Fruit fly (Drosophila melanogaster): ENCODE measurements around the gene CG1409.
A peak's percentile ranks its signal among the peaks of the same experiment; 100 is the strongest.

CG1409 gene

DNA sequence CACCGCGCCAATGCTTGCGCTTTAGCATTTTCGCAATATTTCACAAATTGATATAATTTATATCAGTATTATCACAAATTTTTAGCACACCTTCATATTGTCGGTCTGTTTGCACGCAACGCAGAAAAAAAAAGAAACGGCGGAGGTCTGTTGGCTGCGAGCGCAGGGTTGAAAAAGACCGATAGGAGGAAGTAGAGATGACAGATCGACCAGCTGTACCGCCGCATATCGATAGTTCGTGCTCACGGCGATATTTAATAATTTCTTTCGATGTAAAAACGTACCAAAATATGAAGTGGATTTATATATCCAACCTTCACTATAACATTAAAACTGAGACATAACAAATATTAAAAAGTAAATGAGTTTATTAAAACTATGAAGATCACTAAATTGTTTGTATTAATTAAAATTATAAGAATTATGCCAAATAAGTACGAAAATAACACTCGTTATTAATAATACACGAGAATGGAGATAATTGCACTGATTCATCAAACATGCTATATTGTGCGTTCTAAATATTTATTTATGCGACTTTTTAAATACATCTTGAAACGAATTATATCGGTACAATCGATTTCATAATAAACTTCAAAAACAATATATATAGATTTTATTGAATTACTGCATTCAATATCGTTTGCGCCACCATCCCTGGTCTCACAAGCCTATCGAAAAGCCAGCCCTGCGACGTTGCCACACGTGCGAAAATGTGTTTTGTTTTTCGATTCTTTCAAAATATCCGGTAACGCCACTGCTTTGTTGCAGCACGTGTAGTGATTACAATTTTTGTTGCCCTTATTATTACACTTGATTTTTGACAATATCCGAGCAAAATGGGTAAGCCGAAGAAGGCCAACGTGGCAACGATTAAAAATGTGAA is 43.4 kb downstream of the CG1409 start, which contains the start of the genes RpS6 and bys (continued):
- TF ChIP-seq Hr78 (GFP tag; optimal IDR thresholded peaks at IDR 0.05) (no peak), Ptx1 (GFP tag; IDR thresholded peaks at IDR 0.05) (peak; percentile 33), croc (GFP tag; conservative IDR thresholded peaks at IDR 0.05) (no peak), disco-r (GFP tag; optimal IDR thresholded peaks at IDR 0.05) (peak; percentile 7), CG17328 (GFP tag; IDR thresholded peaks at IDR 0.05) (peak; percentile 46; the same call in 1 of the 2 replicates), CG18262 (tag; optimal IDR thresholded peaks at IDR 0.05) (peak; percentile 30), sr (GFP tag; IDR thresholded peaks at IDR 0.05) (0 out of 3 replicates have a peak, but pooled peaks have one; percentile 37), CG10147 (GFP tag; optimal IDR thresholded peaks at IDR 0.05) (peak; percentile 16), Oli (tag; optimal IDR thresholded peaks at IDR 0.05) (peak; percentile 33), Adf1 (GFP tag; IDR thresholded peaks at IDR 0.05) (no peak), Doc3 (GFP tag; IDR thresholded peaks at IDR 0.05; ENCODE audit: partially characterized antibody) (peak; percentile 71; the same call in 2 of the 3 replicates), Scr (GFP tag; IDR thresholded peaks at IDR 0.05; ENCODE audit: partially characterized antibody) (peak; percentile 88), CG4328 (GFP tag; optimal IDR thresholded peaks at IDR 0.05) (peak; percentile 15), chif (GFP tag; optimal IDR thresholded peaks at IDR 0.05) (peak in 1 of 2 experiments; percentile 8), nerfin-2 (GFP tag; IDR thresholded peaks at IDR 0.05; ENCODE audit: partially characterized antibody) (peak; percentile 73), CG1024 (GFP tag; IDR thresholded peaks at IDR 0.05) (no peak), nerfin-1 (tag; optimal IDR thresholded peaks at IDR 0.05) (peak; percentile 22), z (GFP tag; IDR thresholded peaks at IDR 0.05) (0 out of 3 replicates have a peak, but pooled peaks have one; percentile 22), HmgZ (tag; optimal IDR thresholded peaks at IDR 0.05) (no peak), her (GFP tag; optimal IDR thresholded peaks at IDR 0.05) (peak; percentile 32), CG16815 (GFP tag; optimal IDR thresholded peaks at IDR 0.05) (peak; percentile 45), CG1602 (GFP tag; optimal IDR thresholded peaks at IDR 0.05) (no peak), Eip74EF (GFP tag; optimal IDR thresholded peaks at IDR 0.05) (peak in 1 of 2 experiments; percentile 34), CG7839 (tag; optimal IDR thresholded peaks at IDR 0.05) (peak; percentile 49), ato (GFP tag; IDR thresholded peaks at IDR 0.05; ENCODE audit: partially characterized antibody) (peak; percentile 76), CG11723 (GFP tag; optimal IDR thresholded peaks at IDR 0.05) (peak; percentile 13), Ada2b (GFP tag; IDR thresholded peaks at IDR 0.05) (peak; percentile 40; the same call in 1 of the 2 replicates), ab (GFP tag; optimal IDR thresholded peaks at IDR 0.05) (no peak), Sry-β (GFP tag; optimal IDR thresholded peaks at IDR 0.05) (peak; percentile 16), maf-S (GFP tag; optimal IDR thresholded peaks at IDR 0.05) (peak; percentile 18), CG7357 (GFP tag; IDR thresholded peaks at IDR 0.05) (no peak), CG10543 (GFP tag; optimal IDR thresholded peaks at IDR 0.05) (peak; percentile 5), CG10274 (GFP tag; optimal IDR thresholded peaks at IDR 0.05) (peak; percentile 46), gem (tag; optimal IDR thresholded peaks at IDR 0.05) (peak; percentile 50), lmd (GFP tag; IDR thresholded peaks at IDR 0.05) (peak; percentile 30; the same call in 1 of the 2 replicates), sqz (GFP tag; optimal IDR thresholded peaks at IDR 0.05) (peak; percentile 82), CG7745 (tag; optimal IDR thresholded peaks at IDR 0.05) (peak; percentile 2), Optix (GFP tag; IDR thresholded peaks at IDR 0.05) (0 out of 3 replicates have a peak, but pooled peaks have one; percentile 32), CG4617 (GFP tag; optimal IDR thresholded peaks at IDR 0.05; ENCODE audit: borderline replicate concordance) (peak; percentile 19), CG1603 (tag; optimal IDR thresholded peaks at IDR 0.05) (peak; percentile 61), ara (GFP tag; IDR thresholded peaks at IDR 0.05) (peak; percentile 13; the same call in 1 of the 2 replicates), lab (GFP tag; optimal IDR thresholded peaks at IDR 0.05) (peak; percentile 80), CG30403 (GFP tag; optimal IDR thresholded peaks at IDR 0.05) (peak; percentile 68), fd102C (GFP tag; optimal IDR thresholded peaks at IDR 0.05) (no peak), CG6254 (GFP tag; optimal IDR thresholded peaks at IDR 0.05) (peak; percentile 11), Stat92E (GFP tag; optimal IDR thresholded peaks at IDR 0.05) (peak in 1 of 3 experiments; percentile 31)

Measured in whole organism, embryonic.